Worm (Caenorhabditis elegans) whole organism, young adult: ENCODE data around the gene egl-19.
"Not testable (repeated sequence)": the region's sequence is repeated elsewhere in the genome, so short reads cannot be mapped to it uniquely, and the experiment has no call there.

Experiments
- C17E4.6 ChIP-seq: fragments of 200-800 bp; sonication (Bioruptor generic); IDR thresholded peaks from 2 replicates; pipeline ENCODE4 v1.3.6; 2022; ENCODE audit warnings: missing genetic modification reagents, missing genetic modification characterization, missing compliant biosample characterization
- F37B4.10 ChIP-seq: fragments of 200-800 bp; sonication (Bioruptor generic); IDR thresholded peaks from 2 replicates; pipeline ENCODE4 v1.3.6; 2022; ENCODE audit warnings: missing genetic modification characterization, missing compliant biosample characterization
- F49E8.2 ChIP-seq: sonication (generic microtip); optimal IDR thresholded peaks from 3 replicates; lab custom pipeline; 2017; ENCODE audit warnings: missing genetic modification characterization, mild to moderate bottlenecking, missing compliant biosample characterization, antibody characterized with exemption, moderate library complexity; ENCODE audit not compliant: insufficient read depth
- F57A8.1 ChIP-seq: fragments of 200-800 bp; sonication (Bioruptor generic); optimal IDR thresholded peaks from 2 replicates; lab custom pipeline; 2018; ENCODE audit warnings: mild to moderate bottlenecking, missing genetic modification characterization, moderate library complexity, missing compliant biosample characterization
- T07F8.4 ChIP-seq: sonication (generic microtip); optimal IDR thresholded peaks from 2 replicates; lab custom pipeline; 2016; ENCODE audit warnings: mild to moderate bottlenecking, missing genetic modification characterization, moderate library complexity, missing compliant biosample characterization
- Y79H2A.3 ChIP-seq: fragments of 200-800 bp; sonication (Bioruptor generic); conservative IDR thresholded peaks from 2 replicates; pipeline ENCODE4 v1.3.6; 2022; ENCODE audit warnings: missing genetic modification reagents, missing genetic modification characterization, missing compliant biosample characterization
- ama-1 ChIP-seq, 3 experiments: fragments of 150-350 bp in 1 of 3; sonication (generic microtip) in 2 of 3; optimal IDR thresholded peaks; 2 replicates each; lab custom pipeline; 2014 to 2018; ENCODE audit warnings: missing biosample characterization in 2 of 3, missing genetic modification characterization in 2 of 3, missing genetic modification reagents in 2 of 3
- aptf-3 ChIP-seq: fragments of 200-800 bp; sonication (Bioruptor generic); IDR thresholded peaks from 2 replicates; pipeline ENCODE4 v1.3.6; 2022; ENCODE audit warnings: missing genetic modification characterization, missing compliant biosample characterization
- atf-7 ChIP-seq: sonication (generic microtip); optimal IDR thresholded peaks from 2 replicates; lab custom pipeline; 2017; ENCODE audit warnings: mild to moderate bottlenecking, missing genetic modification characterization, missing compliant biosample characterization
- athp-1 ChIP-seq: sonication (generic microtip); optimal IDR thresholded peaks from 2 replicates; lab custom pipeline; 2017; ENCODE audit warnings: mild to moderate bottlenecking, missing genetic modification characterization, missing compliant biosample characterization
- ceh-40 ChIP-seq: fragments of 200-800 bp; sonication (Bioruptor generic); IDR thresholded peaks from 2 replicates; pipeline ENCODE4 v1.3.6; 2022; ENCODE audit warnings: missing genetic modification characterization, missing compliant biosample characterization
- dox-1 ChIP-seq: fragments of 200-800 bp; sonication (Bioruptor generic); IDR thresholded peaks from 2 replicates; pipeline ENCODE4 v1.3.6; 2022; ENCODE audit warnings: missing genetic modification reagents, missing genetic modification characterization, missing compliant biosample characterization
- egl-44 ChIP-seq: fragments of 200-800 bp; sonication (Bioruptor generic); IDR thresholded peaks from 2 replicates; pipeline ENCODE4 v1.3.6; 2022; ENCODE audit warnings: missing genetic modification reagents, missing genetic modification characterization, missing compliant biosample characterization
- fkh-3 ChIP-seq: sonication (generic microtip); optimal IDR thresholded peaks from 2 replicates; lab custom pipeline; 2016; ENCODE audit warnings: mild to moderate bottlenecking, missing genetic modification characterization, missing compliant biosample characterization
- him-1 ChIP-seq: sonication (generic microtip); optimal IDR thresholded peaks from 2 replicates; lab custom pipeline; 2016; ENCODE audit warnings: missing genotype, missing genetic modification reagents, missing genetic modification characterization, missing compliant biosample characterization
- hmg-1.2 ChIP-seq: fragments of 200-800 bp; sonication (Bioruptor generic); IDR thresholded peaks from 2 replicates; pipeline ENCODE4 v1.3.6; 2022; ENCODE audit warnings: missing genetic modification reagents, missing genetic modification characterization, missing compliant biosample characterization
- hrde-1 ChIP-seq: sonication (generic microtip); optimal IDR thresholded peaks from 2 replicates; lab custom pipeline; 2016; ENCODE audit warnings: missing genetic modification characterization, mild to moderate bottlenecking, missing compliant biosample characterization, moderate library complexity, missing genotype, missing genetic modification reagents, borderline replicate concordance
- lag-1 ChIP-seq: fragments of 200-800 bp; sonication (Bioruptor generic); IDR thresholded peaks from 2 replicates; pipeline ENCODE4 v1.3.6; 2022; ENCODE audit warnings: missing genetic modification reagents, missing genetic modification characterization, missing compliant biosample characterization
- lin-35 ChIP-seq, 3 experiments: fragments of 150-350 bp in 2 of 3; sonication (generic microtip) in 1 of 3; optimal IDR thresholded peaks; 2 replicates each; lab custom pipeline; 2014 to 2018; ENCODE audit warnings: missing biosample characterization in 3 of 3, missing genetic modification characterization in 3 of 3, missing genetic modification reagents in 3 of 3
- lin-54 ChIP-seq: fragments of 200-800 bp; sonication (Bioruptor generic); optimal IDR thresholded peaks from 2 replicates; lab custom pipeline; 2018; ENCODE audit warnings: mild to moderate bottlenecking, missing genetic modification characterization, missing compliant biosample characterization
- lir-1 ChIP-seq: fragments of 200-800 bp; sonication (Bioruptor generic); conservative IDR thresholded peaks from 2 replicates; pipeline ENCODE4 v1.3.6; 2022; ENCODE audit warnings: missing genetic modification reagents, missing genetic modification characterization, missing compliant biosample characterization
- madf-8 ChIP-seq: fragments of 200-800 bp; sonication (Bioruptor generic); conservative IDR thresholded peaks from 2 replicates; pipeline ENCODE4 v1.3.6; 2022; ENCODE audit warnings: missing genetic modification reagents, missing genetic modification characterization, missing compliant biosample characterization
- mel-28 ChIP-seq: sonication (generic microtip); optimal IDR thresholded peaks from 2 replicates; lab custom pipeline; 2016; ENCODE audit warnings: borderline replicate concordance, mild to moderate bottlenecking, missing genetic modification characterization, missing compliant biosample characterization
- mxl-1 ChIP-seq: sonication (generic microtip); optimal IDR thresholded peaks from 2 replicates; lab custom pipeline; 2016; ENCODE audit warnings: missing genetic modification characterization, missing compliant biosample characterization
- nhr-120 ChIP-seq: fragments of 200-800 bp; sonication (Bioruptor generic); IDR thresholded peaks from 2 replicates; pipeline ENCODE4 v1.3.6; 2022; ENCODE audit warnings: missing genetic modification characterization, missing compliant biosample characterization
- nhr-27 ChIP-seq: fragments of 200-800 bp; sonication (Bioruptor generic); optimal IDR thresholded peaks from 2 replicates; lab custom pipeline; 2018; ENCODE audit warnings: mild to moderate bottlenecking, missing genetic modification characterization, moderate library complexity, missing compliant biosample characterization
- nhr-90 ChIP-seq: sonication (generic microtip); optimal IDR thresholded peaks from 2 replicates; lab custom pipeline; 2016; ENCODE audit warnings: missing genotype, mild to moderate bottlenecking, missing genetic modification characterization, missing compliant biosample characterization
- rcor-1 ChIP-seq: fragments of 200-800 bp; sonication (Bioruptor generic); IDR thresholded peaks from 2 replicates; pipeline ENCODE4 v1.3.6; 2022; ENCODE audit warnings: missing genetic modification reagents, missing genetic modification characterization, missing compliant biosample characterization
- snpc-1.1 ChIP-seq: sonication (generic microtip); optimal IDR thresholded peaks from 2 replicates; lab custom pipeline; 2017; ENCODE audit warnings: missing genetic modification characterization, mild to moderate bottlenecking, missing compliant biosample characterization, antibody characterized with exemption, moderate library complexity, missing genotype, missing genetic modification reagents; ENCODE audit not compliant: insufficient read depth
- sptf-2 ChIP-seq: fragments of 200-800 bp; sonication (Bioruptor generic); optimal IDR thresholded peaks from 2 replicates; lab custom pipeline; 2018; ENCODE audit warnings: mild to moderate bottlenecking, missing genetic modification characterization, missing compliant biosample characterization
- zfh-2 ChIP-seq: fragments of 200-800 bp; sonication (Bioruptor generic); conservative IDR thresholded peaks from 2 replicates; pipeline ENCODE4 v1.3.6; 2022; ENCODE audit warnings: missing genetic modification reagents, missing genetic modification characterization, missing compliant biosample characterization
- ztf-22 ChIP-seq: fragments of 200-800 bp; sonication (Bioruptor generic); optimal IDR thresholded peaks from 2 replicates; lab custom pipeline; 2018; ENCODE audit warnings: mild to moderate bottlenecking, missing genetic modification characterization, moderate library complexity, missing compliant biosample characterization
- ztf-28 ChIP-seq: fragments of 200-800 bp; sonication (Bioruptor generic); IDR thresholded peaks from 2 replicates; pipeline ENCODE4 v1.3.6; 2022; ENCODE audit warnings: missing genetic modification reagents, missing genetic modification characterization, missing compliant biosample characterization
- ztf-3 ChIP-seq: fragments of 200-800 bp; sonication (Bioruptor generic); optimal IDR thresholded peaks from 2 replicates; lab custom pipeline; 2018; ENCODE audit warnings: mild to moderate bottlenecking, missing genetic modification characterization, missing compliant biosample characterization

egl-19 gene

ce11 chrIV:7404934-7405632 lies at the start of gene egl-19, which contains the start of gene C48A7.16:
egl-19 (plus strand) TSS chrIV:7405582.
C48A7.16 (plus strand) TSS chrIV:7405477.
- TF ChIP-seq lag-1 (no peak), hrde-1 (tag; lab: Kevin White, UChicago) (no peak), mxl-1 (tag; lab: Kevin White, UChicago) (no peak), lin-54 (GFP tag; lab: Kevin White, UChicago) (no peak), F57A8.1 (GFP tag; lab: Kevin White, UChicago) (no peak), C17E4.6 (no peak), snpc-1.1 (tag; lab: Kevin White, UChicago) (no peak), athp-1 (no peak), nhr-90 (no peak), F37B4.10 (no peak), F49E8.2 (tag; lab: Kevin White, UChicago) (no peak), him-1 (tag; lab: Kevin White, UChicago) (no peak), madf-8 (GFP tag; lab: Robert Waterston, UW) (no peak), lir-1 (GFP tag; lab: Robert Waterston, UW) (no peak), fkh-3 (tag; lab: Kevin White, UChicago) (no peak), ceh-40 (GFP tag; lab: Robert Waterston, UW) (no peak)

DNA sequence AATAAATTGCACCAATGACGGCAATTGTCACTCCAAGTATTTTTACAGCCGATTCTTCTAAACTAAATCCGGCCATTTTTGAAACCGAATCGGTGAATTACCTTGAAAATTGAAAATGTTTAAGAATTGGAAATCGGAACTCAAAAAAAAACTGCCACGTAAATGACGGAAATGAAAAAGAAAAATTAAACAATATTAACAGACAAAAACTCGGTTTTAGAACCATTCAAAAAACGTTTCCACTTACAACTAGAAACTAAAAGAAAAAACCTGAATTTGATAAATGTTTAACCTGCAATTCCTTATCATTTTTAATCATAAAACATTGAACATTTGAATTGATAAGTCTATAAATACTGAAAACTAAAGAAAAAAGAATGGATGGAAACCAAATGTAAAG lies 40.4 kb upstream of the egl-19 start, which contains the start of gene Y40C5A.4:
TSS of gene Y40C5A.4 (minus strand) at position 101 of the 400 bp plus-strand sequence.
- not testable (repeated sequence) for TF ChIP-seq ama-1 (optimal IDR thresholded peaks at IDR 0.05; lab: Kevin White, UChicago); ama-1 (GFP tag; optimal IDR thresholded peaks at IDR 0.05; lab: Kevin White, UChicago); ztf-28 (GFP tag; lab: Robert Waterston, UW); egl-44 (GFP tag; lab: Robert Waterston, UW)

- TF ChIP-seq zfh-2; madf-8 (GFP tag; lab: Robert Waterston, UW); T07F8.4 (tag; lab: Kevin White, UChicago): not testable (repeated sequence)
- TF ChIP-seq, all 124 proteins: peak for 0; not testable (repeated sequence) for 124
Observed at ce11 chrIV:7374847-7375246, 30.5 kb upstream of the egl-19 start, which contains the start of gene T12B3.3. T12B3.3 (plus strand) TSS chrIV:7375147.

DNA sequence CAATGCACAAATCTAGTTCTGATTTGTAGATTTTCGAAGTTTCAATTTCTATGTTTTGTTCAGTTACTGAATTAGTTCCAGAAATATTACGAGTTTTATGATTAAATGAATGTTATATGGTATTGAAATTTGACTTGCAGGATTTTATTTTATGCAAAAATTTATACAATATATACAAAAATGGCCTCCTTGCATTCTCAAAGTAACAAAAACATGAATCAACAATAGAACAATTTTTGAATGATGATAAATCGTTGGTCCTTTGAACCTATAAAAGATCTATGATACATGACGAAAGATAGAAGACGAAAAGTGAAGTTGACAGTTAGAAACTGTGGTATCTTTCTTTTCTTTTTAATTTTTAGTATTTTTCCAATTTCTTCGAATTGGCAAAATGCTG lies 28.9 kb upstream of the egl-19 start, which contains the start of gene T12B3.2:
TSS of gene T12B3.2 (plus strand) at position 301 of the 400 bp plus-strand sequence.
- TF ChIP-seq fkh-3 (tag; lab: Kevin White, UChicago) (no peak), lin-54 (GFP tag; lab: Kevin White, UChicago) (no peak), atf-7 (tag; lab: Kevin White, UChicago) (no peak), nhr-90 (no peak), nhr-120 (GFP tag; lab: Robert Waterston, UW) (no peak), lir-1 (GFP tag; lab: Robert Waterston, UW) (no peak), dox-1 (no peak), aptf-3 (GFP tag; lab: Robert Waterston, UW) (no peak), hmg-1.2 (GFP tag; lab: Robert Waterston, UW) (no peak), lin-35 (GFP tag; optimal IDR thresholded peaks at IDR 0.05; lab: Kevin White, UChicago) (no peak), ztf-22 (GFP tag; lab: Kevin White, UChicago) (no peak), mel-28 (no peak), sptf-2 (GFP tag; lab: Kevin White, UChicago) (no peak), nhr-27 (tag; lab: Kevin White, UChicago) (no peak), egl-44 (GFP tag; lab: Robert Waterston, UW) (no peak), rcor-1 (GFP tag; lab: Robert Waterston, UW) (no peak), ztf-3 (GFP tag; lab: Kevin White, UChicago) (no peak), Y79H2A.3 (GFP tag; lab: Robert Waterston, UW) (no peak)
